Worm (Caenorhabditis elegans) whole organism, young adult: Measurements from ENCODE around the gene psd-1.

ENCODE experiments used
- B0261.1 ChIP-seq: sonication (generic microtip); optimal IDR thresholded peaks from 2 replicates; lab custom pipeline; 2016; ENCODE audit warnings: mild to moderate bottlenecking, missing genetic modification characterization, moderate library complexity, missing compliant biosample characterization
- F39B2.1 ChIP-seq: fragments of 200-800 bp; sonication (Bioruptor generic); IDR thresholded peaks from 2 replicates; pipeline ENCODE4 v1.3.6; 2022; ENCODE audit warnings: missing genetic modification reagents, missing genetic modification characterization, missing compliant biosample characterization
- F49E8.2 ChIP-seq: sonication (generic microtip); optimal IDR thresholded peaks from 3 replicates; lab custom pipeline; 2017; ENCODE audit warnings: missing genetic modification characterization, mild to moderate bottlenecking, missing compliant biosample characterization, antibody characterized with exemption, moderate library complexity; ENCODE audit not compliant: insufficient read depth
- F57C9.4 ChIP-seq: sonication (generic microtip); optimal IDR thresholded peaks from 2 replicates; lab custom pipeline; 2017; ENCODE audit warnings: mild to moderate bottlenecking, missing genetic modification characterization, missing compliant biosample characterization
- T07F8.4 ChIP-seq: sonication (generic microtip); optimal IDR thresholded peaks from 2 replicates; lab custom pipeline; 2016; ENCODE audit warnings: mild to moderate bottlenecking, missing genetic modification characterization, moderate library complexity, missing compliant biosample characterization
- T26A5.8 ChIP-seq: sonication (generic microtip); optimal IDR thresholded peaks from 2 replicates; lab custom pipeline; 2016; ENCODE audit warnings: missing genetic modification characterization, missing compliant biosample characterization
- athp-1 ChIP-seq: sonication (generic microtip); optimal IDR thresholded peaks from 2 replicates; lab custom pipeline; 2017; ENCODE audit warnings: mild to moderate bottlenecking, missing genetic modification characterization, missing compliant biosample characterization
- bed-1 ChIP-seq: fragments of 200-800 bp; sonication (Bioruptor generic); IDR thresholded peaks from 2 replicates; pipeline ENCODE4 v1.3.6; 2022; ENCODE audit warnings: missing genetic modification reagents, missing genetic modification characterization, missing compliant biosample characterization
- cebp-1 ChIP-seq, 2 experiments: fragments of 200-800 bp in 1 of 2; sonication (Bioruptor generic) in 1 of 2; sonication (generic microtip) in 1 of 2; IDR thresholded peaks in 1 of 2; optimal IDR thresholded peaks in 1 of 2; 2 replicates each; pipeline versions ENCODE4 v1.3.6 to Lab custom; 2017 to 2022; ENCODE audit warnings: missing compliant biosample characterization in 2 of 2, missing genetic modification characterization in 2 of 2, mild to moderate bottlenecking in 1 of 2, missing genetic modification reagents in 1 of 2, moderate library complexity in 1 of 2
- ceh-27 ChIP-seq: fragments of 200-800 bp; sonication (Bioruptor generic); optimal IDR thresholded peaks from 2 replicates; lab custom pipeline; 2018; ENCODE audit warnings: mild to moderate bottlenecking, missing genetic modification characterization, moderate library complexity, missing compliant biosample characterization
- ceh-91 ChIP-seq: fragments of 200-800 bp; sonication (Bioruptor generic); IDR thresholded peaks from 2 replicates; pipeline ENCODE4 v1.3.6; 2022; ENCODE audit warnings: missing genetic modification reagents, missing genetic modification characterization, missing compliant biosample characterization
- die-1 ChIP-seq: sonication (generic microtip); optimal IDR thresholded peaks from 2 replicates; lab custom pipeline; 2016; ENCODE audit warnings: missing genotype, mild to moderate bottlenecking, missing genetic modification characterization, missing compliant biosample characterization
- egrh-3 ChIP-seq: fragments of 200-800 bp; sonication (Bioruptor generic); IDR thresholded peaks from 2 replicates; pipeline ENCODE4 v1.3.6; 2022; ENCODE audit warnings: missing genetic modification reagents, missing genetic modification characterization, missing compliant biosample characterization
- ekl-4 ChIP-seq: fragments of 200-800 bp; sonication (Bioruptor generic); IDR thresholded peaks from 2 replicates; pipeline ENCODE4 v1.3.6; 2022; ENCODE audit warnings: missing genetic modification reagents, missing genetic modification characterization, missing compliant biosample characterization
- hmg-1.2 ChIP-seq: fragments of 200-800 bp; sonication (Bioruptor generic); IDR thresholded peaks from 2 replicates; pipeline ENCODE4 v1.3.6; 2022; ENCODE audit warnings: missing genetic modification reagents, missing genetic modification characterization, missing compliant biosample characterization
- lag-1 ChIP-seq: fragments of 200-800 bp; sonication (Bioruptor generic); IDR thresholded peaks from 2 replicates; pipeline ENCODE4 v1.3.6; 2022; ENCODE audit warnings: missing genetic modification reagents, missing genetic modification characterization, missing compliant biosample characterization
- let-526 ChIP-seq: fragments of 200-800 bp; sonication (Bioruptor generic); IDR thresholded peaks from 2 replicates; pipeline ENCODE4 v1.3.6; 2022; ENCODE audit warnings: missing genetic modification reagents, missing genetic modification characterization, missing compliant biosample characterization
- lin-40 ChIP-seq: sonication (generic microtip); optimal IDR thresholded peaks from 2 replicates; lab custom pipeline; 2016; ENCODE audit warnings: missing genetic modification characterization, mild to moderate bottlenecking, missing compliant biosample characterization, missing genotype, missing genetic modification reagents
- madf-10 ChIP-seq: sonication (generic microtip); optimal IDR thresholded peaks from 2 replicates; lab custom pipeline; 2016; ENCODE audit warnings: mild to moderate bottlenecking, missing genetic modification characterization, missing compliant biosample characterization
- madf-3 ChIP-seq: fragments of 200-800 bp; sonication (Bioruptor generic); IDR thresholded peaks from 2 replicates; pipeline ENCODE4 v1.3.6; 2022; ENCODE audit warnings: missing genetic modification reagents, missing genetic modification characterization, missing compliant biosample characterization
- mcd-1 ChIP-seq: fragments of 200-800 bp; sonication (Bioruptor generic); IDR thresholded peaks from 2 replicates; pipeline ENCODE4 v1.3.6; 2022; ENCODE audit warnings: missing genetic modification reagents, missing genetic modification characterization, missing compliant biosample characterization
- mxl-1 ChIP-seq: sonication (generic microtip); optimal IDR thresholded peaks from 2 replicates; lab custom pipeline; 2016; ENCODE audit warnings: missing genetic modification characterization, missing compliant biosample characterization
- pha-4 ChIP-seq: fragments of 150-350 bp; sonication (generic microtip); optimal IDR thresholded peaks from 2 replicates; lab custom pipeline; 2014; ENCODE audit warnings: missing biosample characterization, missing genetic modification reagents, missing genetic modification characterization
- rcor-1 ChIP-seq: fragments of 200-800 bp; sonication (Bioruptor generic); IDR thresholded peaks from 2 replicates; pipeline ENCODE4 v1.3.6; 2022; ENCODE audit warnings: missing genetic modification reagents, missing genetic modification characterization, missing compliant biosample characterization
- repo-1 ChIP-seq: sonication (generic microtip); optimal IDR thresholded peaks from 2 replicates; lab custom pipeline; 2017; ENCODE audit warnings: mild to moderate bottlenecking, missing genetic modification characterization, missing compliant biosample characterization
- snpc-1.3 ChIP-seq: sonication (generic microtip); optimal IDR thresholded peaks from 2 replicates; lab custom pipeline; 2017; ENCODE audit warnings: missing genetic modification characterization, mild to moderate bottlenecking, missing compliant biosample characterization, antibody characterized with exemption, moderate library complexity, missing genotype, missing genetic modification reagents; ENCODE audit not compliant: insufficient read depth
- snpc-3.4 ChIP-seq: sonication (generic microtip); optimal IDR thresholded peaks from 2 replicates; lab custom pipeline; 2017; ENCODE audit warnings: missing genetic modification characterization, mild to moderate bottlenecking, missing compliant biosample characterization, antibody characterized with exemption, moderate library complexity, missing genotype, missing genetic modification reagents
- snpc-4 ChIP-seq, 5 experiments: fragments of 150-350 bp in 1 of 5; sonication (generic microtip) in 4 of 5; optimal IDR thresholded peaks; 2 replicates each; lab custom pipeline; 2014 to 2018; ENCODE audit warnings: missing genetic modification characterization in 5 of 5, missing biosample characterization in 3 of 5, antibody characterized with exemption in 2 of 5, mild to moderate bottlenecking in 2 of 5, missing compliant biosample characterization in 2 of 5, missing genotype in 2 of 5, moderate library complexity in 2 of 5, missing genetic modification reagents in 1 of 5
- tbp1 ChIP-seq: fragments of 200-800 bp; sonication (Bioruptor generic); optimal IDR thresholded peaks from 2 replicates; lab custom pipeline; 2018; ENCODE audit warnings: mild to moderate bottlenecking, missing genetic modification characterization, missing compliant biosample characterization
- tbx-9 ChIP-seq: sonication (generic microtip); optimal IDR thresholded peaks from 2 replicates; lab custom pipeline; 2016; ENCODE audit warnings: borderline replicate concordance, missing genetic modification characterization, inconsistent platforms, missing compliant biosample characterization
- zfh-2 ChIP-seq: fragments of 200-800 bp; sonication (Bioruptor generic); conservative IDR thresholded peaks from 2 replicates; pipeline ENCODE4 v1.3.6; 2022; ENCODE audit warnings: missing genetic modification reagents, missing genetic modification characterization, missing compliant biosample characterization
- ztf-18 ChIP-seq: sonication (generic microtip); optimal IDR thresholded peaks from 2 replicates; lab custom pipeline; 2016; ENCODE audit warnings: missing genotype, mild to moderate bottlenecking, missing genetic modification characterization, missing compliant biosample characterization
- ztf-3 ChIP-seq: fragments of 200-800 bp; sonication (Bioruptor generic); optimal IDR thresholded peaks from 2 replicates; lab custom pipeline; 2018; ENCODE audit warnings: mild to moderate bottlenecking, missing genetic modification characterization, missing compliant biosample characterization
- ztf-6 ChIP-seq: fragments of 200-800 bp; sonication (Bioruptor generic); IDR thresholded peaks from 2 replicates; pipeline ENCODE4 v1.3.6; 2022; ENCODE audit warnings: missing genetic modification reagents, missing genetic modification characterization, missing compliant biosample characterization

psd-1 gene

ce11 chrIII:7234148-7234547 lies 41.0 kb downstream of the psd-1 start, which contains the start of gene ndus-8 (continued):
- TF ChIP-seq die-1 (tag; lab: Kevin White, UChicago) = no peak
- no peak for TF ChIP-seq zfh-2 (GFP tag; lab: Robert Waterston, UW)
- no peak for TF ChIP-seq cebp-1 (GFP tag; IDR thresholded peaks at IDR 0.05; lab: Robert Waterston, UW)
- peak; percentile 45 for TF ChIP-seq cebp-1 (tag; optimal IDR thresholded peaks at IDR 0.05; lab: Kevin White, UChicago)
- TF ChIP-seq snpc-4 (GFP tag; optimal IDR thresholded peaks at IDR 0.05; lab: Kevin White, UChicago) = no peak
- TF ChIP-seq snpc-4 (tag; optimal IDR thresholded peaks at IDR 0.05; lab: Kevin White, UChicago) = peak in 3 of 4 experiments; percentile 23 to 81 (median 42)
- no peak for TF ChIP-seq F49E8.2 (tag; lab: Kevin White, UChicago)
- no peak for TF ChIP-seq ceh-27 (GFP tag; lab: Kevin White, UChicago)
- no peak for TF ChIP-seq F57C9.4 (tag; lab: Kevin White, UChicago)
- TF ChIP-seq mcd-1 = peak; percentile 63

- peak; percentile 10 for TF ChIP-seq ztf-18 (tag; lab: Kevin White, UChicago)
- TF ChIP-seq lin-40 = no peak
- TF ChIP-seq, all 124 proteins: peak for 1
These were observed 42.4 kb downstream of the psd-1 start, which contains the start of gene adr-2 for ce11 chrIII:7232782-7233181. Gene adr-2 (minus strand): TSS chrIII:7232882.

DNA sequence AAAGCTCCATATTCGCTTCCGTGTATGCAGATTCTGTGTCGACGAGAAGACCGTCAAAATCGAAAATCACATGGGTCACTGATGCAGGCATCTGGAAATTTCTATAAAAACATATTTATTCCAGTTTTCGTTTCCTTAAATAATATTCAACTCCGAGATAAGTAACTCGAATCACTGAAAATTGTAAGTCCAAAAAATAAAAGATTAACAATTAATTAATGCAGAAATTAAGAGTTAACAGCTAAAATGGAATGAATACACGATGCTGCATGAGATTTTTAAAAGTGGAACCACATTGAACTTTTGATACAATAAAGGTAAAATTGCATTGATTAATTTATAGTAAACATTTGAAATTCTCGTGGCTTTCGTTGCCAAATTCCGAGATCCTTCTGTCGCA lies 44.4 kb downstream of the psd-1 start, which contains the start of gene R151.10:
Gene R151.10 (minus strand): TSS at position 101 of the 400 bp plus-strand sequence.
- no peak for TF ChIP-seq bed-1
- no peak for TF ChIP-seq mcd-1

ce11 chrIII:7229687-7230086 lies 45.5 kb downstream of the psd-1 start, which contains the start of gene R151.8:
Gene R151.8 (minus strand): TSS chrIII:7229787.
- TF ChIP-seq madf-10 (tag; lab: Kevin White, UChicago) = no peak
- no peak for TF ChIP-seq T07F8.4
- TF ChIP-seq tbx-9 = no peak
- no peak for TF ChIP-seq B0261.1 (tag; lab: Kevin White, UChicago)
- TF ChIP-seq repo-1 (tag; lab: Kevin White, UChicago) = no peak
- TF ChIP-seq pha-4 (tag; lab: Kevin White, UChicago) = no peak
- no peak for TF ChIP-seq hmg-1.2
- no peak for TF ChIP-seq F39B2.1
- TF ChIP-seq tbp1 (GFP tag; lab: Kevin White, UChicago) = no peak
- no peak for TF ChIP-seq snpc-1.3 (tag; lab: Kevin White, UChicago)

DNA sequence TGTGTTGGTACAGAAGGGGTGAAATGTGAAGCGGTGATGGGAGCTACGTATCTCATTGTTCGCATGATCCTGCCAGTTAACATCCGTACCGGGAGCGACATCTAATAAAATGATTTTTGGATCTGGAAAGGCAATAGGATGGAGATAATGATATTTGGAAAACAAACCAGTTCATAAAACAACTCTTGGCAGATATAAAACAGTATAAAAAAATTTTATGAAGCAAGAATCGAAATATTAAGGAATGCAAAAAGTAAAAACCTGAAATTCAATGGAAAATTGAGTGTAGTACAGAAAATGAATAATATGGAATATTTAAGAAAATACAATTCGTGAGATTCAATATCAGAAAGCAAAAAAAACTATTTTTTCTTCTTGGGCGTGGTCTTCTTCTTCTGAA lies 48.6 kb downstream of the psd-1 start, which contains the start of gene hsp-75:
Gene hsp-75 (minus strand): TSS at position 101 of the 400 bp plus-strand sequence.
- TF ChIP-seq egrh-3 (no peak), let-526 (no peak), ceh-91 (GFP tag; lab: Robert Waterston, UW) (no peak), ekl-4 (GFP tag; lab: Robert Waterston, UW) (no peak), T26A5.8 (tag; lab: Kevin White, UChicago) (no peak), rcor-1 (GFP tag; lab: Robert Waterston, UW) (no peak), mxl-1 (tag; lab: Kevin White, UChicago) (no peak), snpc-3.4 (tag; lab: Kevin White, UChicago) (no peak), madf-3 (GFP tag; lab: Robert Waterston, UW) (no peak), ztf-3 (GFP tag; lab: Kevin White, UChicago) (no peak), athp-1 (tag; lab: Kevin White, UChicago) (no peak), lag-1 (no peak), lin-40 (no peak), ztf-6 (GFP tag; lab: Robert Waterston, UW) (no peak)
